Worm (Caenorhabditis elegans) whole organism, young adult: Measurements from ENCODE around the gene fbxa-1.

Experiments used
- D2030.7 ChIP-seq: fragments of 200-800 bp; sonication (Bioruptor generic); IDR thresholded peaks from 2 replicates; pipeline ENCODE4 v1.3.6; 2022; ENCODE audit warnings: missing genetic modification reagents, missing genetic modification characterization, missing compliant biosample characterization
- F57C9.4 ChIP-seq: sonication (generic microtip); optimal IDR thresholded peaks from 2 replicates; lab custom pipeline; 2017; ENCODE audit warnings: mild to moderate bottlenecking, missing genetic modification characterization, missing compliant biosample characterization
- Y56A3A.18 ChIP-seq: fragments of 200-800 bp; sonication (Bioruptor generic); IDR thresholded peaks from 2 replicates; pipeline ENCODE4 v1.3.6; 2022; ENCODE audit warnings: missing genetic modification reagents, missing genetic modification characterization, missing compliant biosample characterization
- Y95B8A.8 ChIP-seq: fragments of 200-800 bp; sonication (Bioruptor generic); IDR thresholded peaks from 2 replicates; pipeline ENCODE4 v1.3.6; 2022; ENCODE audit warnings: missing genetic modification reagents, missing genetic modification characterization, missing compliant biosample characterization
- die-1 ChIP-seq: sonication (generic microtip); optimal IDR thresholded peaks from 2 replicates; lab custom pipeline; 2016; ENCODE audit warnings: missing genotype, mild to moderate bottlenecking, missing genetic modification characterization, missing compliant biosample characterization
- him-1 ChIP-seq: sonication (generic microtip); optimal IDR thresholded peaks from 2 replicates; lab custom pipeline; 2016; ENCODE audit warnings: missing genotype, missing genetic modification reagents, missing genetic modification characterization, missing compliant biosample characterization
- let-526 ChIP-seq: fragments of 200-800 bp; sonication (Bioruptor generic); IDR thresholded peaks from 2 replicates; pipeline ENCODE4 v1.3.6; 2022; ENCODE audit warnings: missing genetic modification reagents, missing genetic modification characterization, missing compliant biosample characterization
- snpc-4 ChIP-seq, 5 experiments: fragments of 150-350 bp in 1 of 5; sonication (generic microtip) in 4 of 5; optimal IDR thresholded peaks; 2 replicates each; lab custom pipeline; 2014 to 2018; ENCODE audit warnings: missing genetic modification characterization in 5 of 5, missing biosample characterization in 3 of 5, antibody characterized with exemption in 2 of 5, mild to moderate bottlenecking in 2 of 5, missing compliant biosample characterization in 2 of 5, missing genotype in 2 of 5, moderate library complexity in 2 of 5, missing genetic modification reagents in 1 of 5
- xnd-1 ChIP-seq: sonication (generic microtip); optimal IDR thresholded peaks from 2 replicates; lab custom pipeline; 2016; ENCODE audit warnings: missing genotype, missing genetic modification reagents, missing genetic modification characterization, missing compliant biosample characterization
- zim-3 ChIP-seq: sonication (generic microtip); optimal IDR thresholded peaks from 2 replicates; lab custom pipeline; 2017; ENCODE audit warnings: mild to moderate bottlenecking, missing genetic modification characterization, moderate library complexity, missing compliant biosample characterization

- no peak for TF ChIP-seq Y95B8A.8 (GFP tag; lab: Robert Waterston, UW)
- no peak for TF ChIP-seq D2030.7 (GFP tag; lab: Robert Waterston, UW)
- no peak for TF ChIP-seq Y56A3A.18 (GFP tag; lab: Robert Waterston, UW)
- no peak for TF ChIP-seq let-526 (GFP tag; lab: Robert Waterston, UW)
- TF ChIP-seq zim-3 (tag; lab: Kevin White, UChicago): no peak
- TF ChIP-seq him-1 (tag; lab: Kevin White, UChicago): no peak
- TF ChIP-seq xnd-1 (tag; lab: Kevin White, UChicago): no peak
- TF ChIP-seq F57C9.4: no peak
- TF ChIP-seq snpc-4 (GFP tag; optimal IDR thresholded peaks at IDR 0.05; lab: Kevin White, UChicago): no peak
- TF ChIP-seq snpc-4 (tag; optimal IDR thresholded peaks at IDR 0.05; lab: Kevin White, UChicago): no peak
- TF ChIP-seq die-1: no peak
Measured at ce11 chrIII:2324703-2325102, 16.8 kb upstream of the fbxa-1 start.
